Worm (Caenorhabditis elegans) whole organism, L4/young adult: Measurements from ENCODE around the gene dnsn-1.

ENCODE experiments used
- W03F9.2 ChIP-seq: fragments of 150-350 bp; optimal IDR thresholded peaks from 2 replicates; lab custom pipeline; 2014; ENCODE audit warnings: missing biosample characterization, missing genetic modification characterization
- dao-5 ChIP-seq: sonication (generic microtip); optimal IDR thresholded peaks from 2 replicates; lab custom pipeline; 2016; ENCODE audit warnings: missing genotype, missing genetic modification characterization, moderate library complexity, missing compliant biosample characterization
- him-1 ChIP-seq: sonication (generic microtip); optimal IDR thresholded peaks from 2 replicates; lab custom pipeline; 2016; ENCODE audit warnings: missing genotype, missing genetic modification reagents, missing genetic modification characterization, missing compliant biosample characterization

dnsn-1 gene

DNA sequence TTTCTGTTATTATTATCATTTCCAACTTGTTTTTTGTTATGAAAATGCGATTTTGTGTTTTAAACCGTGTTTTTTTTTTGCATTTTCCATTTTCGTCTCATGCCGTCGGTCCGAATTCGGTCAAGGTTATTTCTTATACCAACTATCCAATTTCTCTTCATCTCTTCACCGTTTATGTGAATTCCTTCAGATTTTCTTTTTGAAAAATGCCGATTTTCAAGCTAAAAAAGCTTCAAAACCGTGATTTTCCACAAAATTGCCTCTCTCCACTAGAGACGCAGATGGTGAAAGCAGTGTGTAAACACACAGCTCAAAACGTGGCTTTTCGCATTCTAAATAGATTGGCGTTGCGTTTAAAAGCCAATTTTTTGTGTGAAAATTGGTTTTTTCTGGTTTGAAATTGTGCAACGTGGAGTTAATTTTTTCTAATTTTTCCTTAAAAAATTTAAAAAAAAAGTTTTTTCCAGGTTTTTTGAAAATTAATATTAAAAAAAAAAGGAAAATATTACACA, 22.8 kb downstream of the dnsn-1 start:
- no peak for TF ChIP-seq dao-5
- TF ChIP-seq W03F9.2, result no peak
- no peak for TF ChIP-seq him-1 (tag; lab: Kevin White, UChicago)

ce11 chrII:385957-386356, 24.8 kb downstream of the dnsn-1 start, which contains the start of gene C03H5.3:
C03H5.3 (plus strand) TSS chrII:386088.
- TF ChIP-seq him-1 (tag; lab: Kevin White, UChicago) (no peak), W03F9.2 (no peak), dao-5 (no peak)

DNA sequence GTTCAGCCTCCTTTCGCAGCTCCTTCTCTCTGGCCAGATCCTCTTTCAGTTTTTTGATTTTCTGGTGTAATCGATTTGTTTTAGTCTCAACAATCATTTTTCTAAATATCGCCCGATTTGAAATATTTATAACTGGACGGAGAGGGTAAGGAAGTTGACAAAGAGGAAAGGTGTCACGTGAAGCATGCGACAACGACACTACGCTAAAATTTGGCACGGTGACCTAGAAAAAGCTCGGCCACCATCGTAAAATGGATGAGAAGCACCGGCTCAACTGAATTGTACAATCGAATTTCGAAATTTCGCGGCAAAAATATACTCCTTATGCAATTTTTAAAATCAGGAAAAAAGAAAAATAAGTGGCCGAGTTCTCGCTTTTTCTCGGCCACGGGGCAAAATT, 25.5 kb downstream of the dnsn-1 start, which contains the start of gene C03H5.5:
C03H5.5 (minus strand) TSS at position 101 of the 400 bp plus-strand sequence.
- TF ChIP-seq him-1 (tag; lab: Kevin White, UChicago) (no peak), W03F9.2 (no peak), dao-5 (no peak)

ce11 chrII:379935-380334, 30.8 kb downstream of the dnsn-1 start, which contains the start of gene C03H5.7:
C03H5.7 (plus strand) TSS chrII:380235.
- TF ChIP-seq dao-5 (no peak), him-1 (tag; lab: Kevin White, UChicago) (no peak), W03F9.2 (no peak)

ce11 chrII:378351-378750, 32.4 kb downstream of the dnsn-1 start, which contains the start of gene C03H5.9:
C03H5.9 (plus strand) TSS chrII:378651.
- no peak for TF ChIP-seq W03F9.2
- TF ChIP-seq dao-5, result no peak
- TF ChIP-seq him-1 (tag; lab: Kevin White, UChicago), result no peak

ce11 chrII:374950-375349, 35.8 kb downstream of the dnsn-1 start, which contains the start of gene C03H5.4:
C03H5.4 (plus strand) TSS chrII:375250.
- no peak for TF ChIP-seq W03F9.2
- no peak for TF ChIP-seq him-1 (tag; lab: Kevin White, UChicago)
- TF ChIP-seq dao-5, result no peak

DNA sequence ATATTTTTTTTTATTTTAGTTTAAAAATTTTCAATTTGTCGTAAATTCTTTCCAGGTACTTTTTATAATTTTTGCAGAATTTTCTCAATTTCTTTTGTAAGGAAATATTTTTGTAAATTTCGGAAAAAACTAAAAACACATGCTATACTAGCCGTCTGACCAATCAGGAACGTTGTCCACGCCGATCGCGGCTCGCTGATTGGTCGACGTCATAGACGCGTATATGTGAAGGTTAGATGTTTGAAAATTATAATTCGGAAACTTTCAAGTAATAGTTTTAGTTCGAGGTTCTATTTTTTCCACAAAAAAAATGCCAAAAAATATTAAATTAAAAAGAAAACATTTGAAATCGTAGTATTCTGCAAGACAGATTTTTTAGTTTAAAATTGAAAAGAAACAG, 38.5 kb downstream of the dnsn-1 start:
- no peak for TF ChIP-seq dao-5
- TF ChIP-seq W03F9.2, result no peak
- TF ChIP-seq him-1 (tag; lab: Kevin White, UChicago), result no peak

DNA sequence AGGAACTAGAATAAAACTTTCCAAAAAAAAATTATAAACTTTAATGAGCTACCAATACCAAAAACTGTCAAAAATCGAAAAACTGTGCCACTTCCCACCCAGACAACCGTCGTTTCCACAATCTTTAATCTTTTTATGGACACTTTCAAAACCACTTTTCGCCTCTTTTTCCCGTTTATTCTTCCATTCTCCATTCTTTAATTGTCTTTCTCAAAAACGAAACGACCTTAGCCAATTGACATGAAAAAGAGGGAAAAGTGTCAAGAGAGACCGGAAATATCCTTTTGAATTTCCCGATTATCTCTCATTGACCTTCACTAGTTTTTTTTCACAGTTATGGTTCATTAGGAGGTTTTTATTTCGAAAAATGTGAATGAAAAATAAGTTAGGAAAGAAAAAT, 39.2 kb downstream of the dnsn-1 start:
- TF ChIP-seq him-1 (tag; lab: Kevin White, UChicago), result no peak
- TF ChIP-seq W03F9.2, result no peak
- TF ChIP-seq dao-5, result no peak

DNA sequence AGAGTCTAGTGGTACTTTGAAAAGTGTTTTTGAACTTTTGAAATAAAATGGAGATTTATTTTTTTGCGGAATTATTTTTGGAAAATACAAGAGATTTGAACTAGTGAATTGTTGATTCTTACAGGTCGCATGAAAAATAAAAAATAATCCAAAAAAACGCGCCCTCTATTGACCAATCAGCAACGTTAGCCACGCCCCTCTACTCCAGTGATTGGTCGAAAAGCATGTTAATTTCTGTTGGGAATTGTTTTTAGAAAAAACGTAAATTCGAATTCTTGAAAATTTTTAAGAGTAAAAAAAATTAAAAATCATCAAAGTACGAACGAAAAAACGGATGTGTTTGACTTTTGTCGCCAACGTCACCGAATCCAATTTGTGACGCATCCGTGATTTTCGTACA, 40.3 kb downstream of the dnsn-1 start:
- TF ChIP-seq him-1 (tag; lab: Kevin White, UChicago), result no peak
- no peak for TF ChIP-seq W03F9.2
- TF ChIP-seq dao-5, result no peak

DNA sequence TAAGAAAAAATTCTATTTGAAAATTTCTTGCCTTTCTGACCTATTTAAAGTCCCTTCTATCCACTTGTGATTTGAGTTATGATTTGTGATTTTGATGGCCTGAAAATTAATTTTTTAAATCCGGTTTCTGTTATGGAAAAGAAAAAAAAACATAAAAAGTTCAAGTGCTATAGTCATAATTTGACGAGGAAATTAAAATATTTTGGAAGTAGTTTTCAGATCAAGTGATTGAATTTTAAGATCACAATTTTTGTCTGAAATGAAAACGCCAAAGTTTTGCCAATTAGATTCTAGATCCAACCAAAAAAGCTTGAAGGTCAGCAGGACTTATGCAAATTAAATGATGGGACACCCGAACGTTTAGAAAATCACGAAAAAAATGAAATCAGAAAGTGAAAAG, 43.3 kb downstream of the dnsn-1 start, which contains the start of gene ptr-3:
ptr-3 (minus strand) TSS at position 101 of the 400 bp plus-strand sequence.
- TF ChIP-seq dao-5 (no peak), him-1 (tag; lab: Kevin White, UChicago) (no peak), W03F9.2 (no peak)

DNA sequence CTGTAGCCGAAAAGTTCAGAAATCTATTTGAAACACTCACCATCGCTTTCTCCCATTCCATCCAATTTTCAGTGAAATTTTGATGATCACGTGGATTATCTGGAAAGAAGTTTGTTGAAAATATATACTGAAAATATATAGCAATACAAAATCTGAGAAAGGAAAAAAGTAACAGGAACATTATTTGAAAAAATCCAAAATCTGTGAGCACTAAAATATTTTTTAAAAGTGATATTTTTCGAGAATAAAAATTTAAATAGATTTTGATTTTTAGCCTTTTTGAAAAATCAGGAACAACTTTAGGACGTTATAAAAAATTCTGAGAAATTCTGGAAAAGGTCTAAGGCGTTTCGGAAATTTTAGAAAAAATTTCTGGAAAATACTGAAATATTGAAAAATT, 53.8 kb downstream of the dnsn-1 start, which contains the start of gene dmsr-4:
dmsr-4 (minus strand) TSS at position 101 of the 400 bp plus-strand sequence.
- no peak for TF ChIP-seq dao-5
- TF ChIP-seq W03F9.2, result no peak
- no peak for TF ChIP-seq him-1 (tag; lab: Kevin White, UChicago)
